Worm (Caenorhabditis elegans) whole organism, mixed stage, embryonic: Measurements from ENCODE around the gene str-136.

Source experiments
- M03D4.4 ChIP-seq: sonication (generic microtip); optimal IDR thresholded peaks from 2 replicates; lab custom pipeline; 2017; ENCODE audit warnings: mild to moderate bottlenecking, missing genetic modification characterization, missing compliant biosample characterization
- bed-3 ChIP-seq: fragments of 200-800 bp; sonication (Bioruptor generic); optimal IDR thresholded peaks from 3 replicates; lab custom pipeline; 2018; ENCODE audit warnings: mild to moderate bottlenecking, missing genetic modification characterization, moderate library complexity, missing compliant biosample characterization
- blmp-1 ChIP-seq: fragments of 150-350 bp; optimal IDR thresholded peaks from 2 replicates; lab custom pipeline; 2014; ENCODE audit warnings: missing biosample characterization, missing genetic modification characterization
- ceh-39 ChIP-seq: fragments of 150-350 bp; optimal IDR thresholded peaks from 2 replicates; lab custom pipeline; 2014; ENCODE audit warnings: missing biosample characterization, missing genetic modification characterization
- ceh-43 ChIP-seq: fragments of 200-800 bp; sonication (Bioruptor generic); optimal IDR thresholded peaks from 2 replicates; lab custom pipeline; 2018; ENCODE audit warnings: mild to moderate bottlenecking, missing genetic modification characterization, moderate library complexity, missing compliant biosample characterization
- ceh-83 ChIP-seq: fragments of 200-800 bp; sonication (Bioruptor generic); optimal IDR thresholded peaks from 2 replicates; lab custom pipeline; 2018; ENCODE audit warnings: mild to moderate bottlenecking, missing genetic modification characterization, missing compliant biosample characterization
- ces-1 ChIP-seq: fragments of 150-350 bp; optimal IDR thresholded peaks from 2 replicates; lab custom pipeline; 2014; ENCODE audit warnings: missing biosample characterization, missing genetic modification reagents, missing genetic modification characterization
- cnd-1 ChIP-seq: fragments of 200-800 bp; sonication (Bioruptor generic); optimal IDR thresholded peaks from 2 replicates; lab custom pipeline; 2018; ENCODE audit warnings: mild to moderate bottlenecking, missing genetic modification characterization, missing compliant biosample characterization
- elt-1 ChIP-seq: sonication (generic microtip); optimal IDR thresholded peaks from 2 replicates; lab custom pipeline; 2017; ENCODE audit warnings: missing genetic modification characterization, mild to moderate bottlenecking, missing compliant biosample characterization, antibody characterized with exemption, moderate library complexity, borderline replicate concordance; ENCODE audit not compliant: insufficient read depth
- elt-3 ChIP-seq: fragments of 150-350 bp; optimal IDR thresholded peaks from 2 replicates; lab custom pipeline; 2014; ENCODE audit warnings: missing biosample characterization, missing genetic modification characterization
- flh-1 ChIP-seq: fragments of 200-800 bp; sonication (Bioruptor generic); optimal IDR thresholded peaks from 2 replicates; lab custom pipeline; 2018; ENCODE audit warnings: mild to moderate bottlenecking, missing genetic modification characterization, moderate library complexity, missing compliant biosample characterization
- hlh-1 ChIP-seq: fragments of 150-350 bp; optimal IDR thresholded peaks from 2 replicates; lab custom pipeline; 2014; ENCODE audit warnings: missing biosample characterization, missing genetic modification reagents, missing genetic modification characterization
- lin-32 ChIP-seq: fragments of 200-800 bp; sonication (Bioruptor generic); optimal IDR thresholded peaks from 2 replicates; lab custom pipeline; 2018; ENCODE audit warnings: mild to moderate bottlenecking, missing genetic modification characterization, missing compliant biosample characterization
- lsy-2 ChIP-seq: fragments of 150-350 bp; optimal IDR thresholded peaks from 2 replicates; lab custom pipeline; 2014; ENCODE audit warnings: missing biosample characterization, missing genetic modification characterization
- mep-1 ChIP-seq: fragments of 150-350 bp; optimal IDR thresholded peaks from 2 replicates; lab custom pipeline; 2017; ENCODE audit warnings: missing biosample characterization, missing genetic modification reagents, missing genetic modification characterization, inconsistent platforms
- mls-2 ChIP-seq: sonication (generic microtip); optimal IDR thresholded peaks from 2 replicates; lab custom pipeline; 2016; ENCODE audit warnings: mild to moderate bottlenecking, missing genetic modification characterization, moderate library complexity, missing compliant biosample characterization
- nhr-12 ChIP-seq: fragments of 150-350 bp; optimal IDR thresholded peaks from 2 replicates; lab custom pipeline; 2014; ENCODE audit warnings: missing biosample characterization, missing genetic modification characterization
- nhr-2 ChIP-seq: fragments of 150-350 bp; optimal IDR thresholded peaks from 2 replicates; lab custom pipeline; 2014; ENCODE audit warnings: missing biosample characterization, missing genetic modification characterization
- nhr-237 ChIP-seq: fragments of 150-350 bp; optimal IDR thresholded peaks from 2 replicates; lab custom pipeline; 2014; ENCODE audit warnings: missing biosample characterization, missing genetic modification characterization
- nhr-76 ChIP-seq: sonication (generic microtip); optimal IDR thresholded peaks from 2 replicates; lab custom pipeline; 2017; ENCODE audit warnings: missing biosample characterization, missing genetic modification characterization
- pha-4 ChIP-seq: fragments of 150-350 bp; optimal IDR thresholded peaks from 2 replicates; lab custom pipeline; 2018; ENCODE audit warnings: missing biosample characterization, missing genetic modification reagents, missing genetic modification characterization
- snpc-4 ChIP-seq: fragments of 150-350 bp; optimal IDR thresholded peaks from 2 replicates; lab custom pipeline; 2014; ENCODE audit warnings: missing biosample characterization, missing genetic modification characterization
- sptf-1 ChIP-seq: sonication (generic microtip); optimal IDR thresholded peaks from 2 replicates; lab custom pipeline; 2017; ENCODE audit warnings: mild to moderate bottlenecking, missing genetic modification characterization, moderate library complexity, missing compliant biosample characterization
- tbx-8 ChIP-seq: fragments of 200-800 bp; sonication (Bioruptor generic); optimal IDR thresholded peaks from 2 replicates; lab custom pipeline; 2018; ENCODE audit warnings: mild to moderate bottlenecking, missing genetic modification characterization, moderate library complexity, missing compliant biosample characterization
- unc-120 ChIP-seq: sonication (generic microtip); optimal IDR thresholded peaks from 2 replicates; lab custom pipeline; 2017; ENCODE audit warnings: missing genetic modification characterization, missing compliant biosample characterization; ENCODE audit not compliant: poor library complexity, severe bottlenecking
- unc-39 ChIP-seq: fragments of 150-350 bp; optimal IDR thresholded peaks from 2 replicates; lab custom pipeline; 2014; ENCODE audit warnings: missing biosample characterization, missing genetic modification characterization
- unc-62 ChIP-seq: fragments of 150-350 bp; optimal IDR thresholded peaks from 2 replicates; lab custom pipeline; 2014; ENCODE audit warnings: missing biosample characterization, missing genetic modification reagents, missing genetic modification characterization
- zip-8 ChIP-seq: fragments of 150-350 bp; optimal IDR thresholded peaks from 2 replicates; lab custom pipeline; 2014; ENCODE audit warnings: missing biosample characterization, missing genetic modification characterization
- ztf-11 ChIP-seq: fragments of 150-350 bp; optimal IDR thresholded peaks from 2 replicates; lab custom pipeline; 2014; ENCODE audit warnings: missing biosample characterization, missing genetic modification characterization

The str-136 gene

DNA sequence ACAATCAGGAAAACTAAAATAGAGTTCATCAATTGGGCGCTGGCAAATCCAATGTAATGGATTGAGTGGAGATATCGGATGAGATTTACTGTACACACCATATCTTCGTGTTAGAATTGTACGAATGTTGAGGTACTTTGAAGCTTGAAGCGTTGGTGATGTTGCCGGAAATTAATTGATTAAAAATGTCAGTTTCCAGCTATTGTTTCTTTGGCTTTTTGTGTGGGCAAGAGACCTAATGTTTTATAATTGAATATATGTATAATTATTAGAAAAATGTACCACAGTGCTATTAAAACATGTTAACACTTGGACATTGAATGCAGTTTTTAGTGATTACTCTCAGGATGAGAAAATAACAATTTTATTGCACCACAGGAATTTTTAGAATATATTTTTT, at the start of gene str-136:
Gene str-136, minus strand, starts transcription at position 101 of the 400 bp plus-strand sequence.
- TF ChIP-seq elt-1 (tag; lab: Kevin White, UChicago) (no peak), ztf-11 (no peak)

ce11 chrV:8327080-8327479, 48.4 kb upstream of the str-136 start:
- TF ChIP-seq blmp-1 (tag; lab: Kevin White, UChicago) (no peak), nhr-12 (tag; lab: Kevin White, UChicago) (no peak), ceh-83 (GFP tag; lab: Kevin White, UChicago) (no peak), flh-1 (GFP tag; lab: Kevin White, UChicago) (no peak), nhr-237 (tag; lab: Kevin White, UChicago) (no peak)

DNA sequence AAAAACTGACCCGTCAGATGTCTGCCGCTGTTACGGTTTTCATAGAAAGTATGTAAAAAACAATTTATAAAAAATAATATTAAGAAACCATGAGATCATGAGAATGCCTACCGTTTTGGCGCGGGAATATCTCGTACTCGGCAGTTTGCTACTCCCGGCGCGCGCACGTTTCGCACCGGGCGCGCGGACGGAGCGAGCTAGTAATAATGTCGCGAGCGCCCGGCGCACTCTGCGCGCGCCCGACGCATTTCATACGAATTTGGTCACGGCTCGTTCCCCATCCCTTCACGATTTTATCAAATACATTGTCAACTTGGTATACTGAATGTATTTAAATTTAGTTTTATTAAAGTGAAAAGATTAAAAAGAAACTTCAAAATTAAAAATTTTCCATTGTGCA, 47.2 kb upstream of the str-136 start:
- TF ChIP-seq bed-3 (no peak), ztf-11 (no peak), unc-62 (no peak), nhr-237 (tag; lab: Kevin White, UChicago) (no peak), lin-32 (GFP tag; lab: Kevin White, UChicago) (no peak), mls-2 (tag; lab: Kevin White, UChicago) (no peak), ceh-39 (tag; lab: Kevin White, UChicago) (no peak), ces-1 (no peak), mep-1 (tag; lab: Kevin White, UChicago) (no peak), cnd-1 (tag; lab: Kevin White, UChicago) (no peak), M03D4.4 (tag; lab: Kevin White, UChicago) (no peak), pha-4 (tag; lab: Kevin White, UChicago) (no peak), ceh-43 (GFP tag; lab: Kevin White, UChicago) (no peak), sptf-1 (tag; lab: Kevin White, UChicago) (no peak)

- TF ChIP-seq mep-1 (tag; lab: Kevin White, UChicago) (no peak), elt-3 (tag; lab: Kevin White, UChicago) (no peak), unc-120 (tag; lab: Kevin White, UChicago) (no peak), bed-3 (no peak), mls-2 (tag; lab: Kevin White, UChicago) (no peak), unc-39 (tag; lab: Kevin White, UChicago) (no peak), ceh-39 (tag; lab: Kevin White, UChicago) (no peak), zip-8 (no peak), tbx-8 (GFP tag; lab: Kevin White, UChicago) (no peak), nhr-2 (no peak)
Observed at ce11 chrV:8323545-8323944, 44.8 kb upstream of the str-136 start.

DNA sequence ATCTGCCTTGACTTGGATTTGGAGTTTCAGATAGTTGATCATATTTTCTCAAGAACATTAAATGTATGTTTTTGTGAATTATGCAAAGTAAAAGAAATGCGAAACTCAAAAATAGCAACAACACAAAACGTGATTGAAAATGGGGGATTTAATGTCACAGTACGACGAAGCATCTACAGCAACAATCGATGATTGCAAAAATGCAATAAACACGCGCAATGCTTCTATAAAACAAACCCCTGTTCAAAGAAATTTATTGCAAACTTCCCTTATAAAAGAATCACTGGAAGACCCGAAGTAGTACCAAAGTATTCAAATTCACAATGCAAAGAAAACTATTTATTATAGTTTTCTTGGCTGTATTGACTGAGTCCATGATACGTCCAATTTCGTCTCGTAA, 39.4 kb upstream of the str-136 start, which contains the start of gene clec-219:
Gene clec-219, plus strand, starts transcription at position 301 of the 400 bp plus-strand sequence.
- TF ChIP-seq nhr-76 (tag; lab: Kevin White, UChicago) = no peak
- TF ChIP-seq blmp-1 (tag; lab: Kevin White, UChicago) = no peak

DNA sequence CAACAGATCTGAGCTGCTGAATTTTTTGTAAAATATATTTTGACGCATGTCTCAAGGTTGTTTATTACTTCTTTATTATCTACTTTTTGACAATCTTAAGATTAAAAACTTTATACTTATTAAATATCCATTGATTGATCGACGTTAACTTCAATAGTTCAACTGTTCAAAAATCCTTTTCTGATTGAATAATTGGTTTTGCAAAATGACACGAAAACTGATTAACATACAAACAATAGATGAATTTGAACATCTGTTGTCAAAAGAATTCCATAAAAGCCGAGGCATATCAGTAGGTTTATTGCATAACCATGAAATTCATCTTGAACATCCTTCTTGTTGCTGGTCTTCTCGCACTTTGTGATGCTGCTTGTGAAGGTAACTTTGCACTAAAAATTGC, 32.5 kb upstream of the str-136 start, which contains the start of gene W02D7.12:
Gene W02D7.12, plus strand, starts transcription at position 301 of the 400 bp plus-strand sequence.
- TF ChIP-seq nhr-76 (tag; lab: Kevin White, UChicago) = no peak
- no peak for TF ChIP-seq bed-3
- TF ChIP-seq ztf-11 = no peak
- TF ChIP-seq ces-1 = no peak
- TF ChIP-seq M03D4.4 (tag; lab: Kevin White, UChicago) = no peak
- TF ChIP-seq hlh-1 (tag; lab: Kevin White, UChicago) = no peak
- no peak for TF ChIP-seq flh-1 (GFP tag; lab: Kevin White, UChicago)
- no peak for TF ChIP-seq nhr-237 (tag; lab: Kevin White, UChicago)
- no peak for TF ChIP-seq unc-120 (tag; lab: Kevin White, UChicago)
- no peak for TF ChIP-seq mls-2 (tag; lab: Kevin White, UChicago)
- no peak for TF ChIP-seq snpc-4 (tag; lab: Kevin White, UChicago)
- no peak for TF ChIP-seq lsy-2 (tag; lab: Kevin White, UChicago)
- no peak for TF ChIP-seq mep-1 (tag; lab: Kevin White, UChicago)
- no peak for TF ChIP-seq nhr-2
